Worm (Caenorhabditis elegans): ENCODE results near the gene Y44A6D.3.

Y44A6D.3 gene

ce11 chrV:20820033-20820432, 27.8 kb upstream of the Y44A6D.3 start, which contains the start of gene T03D8.6:
TSS of gene T03D8.6 (minus strand) at chrV:20820330.
- TF ChIP-seq nhr-28 (tag; optimal IDR thresholded peaks at IDR 0.05) (peak; percentile 17), dmd-9 (GFP tag; IDR thresholded peaks at IDR 0.05) (no peak), ceh-20 (GFP tag; IDR thresholded peaks at IDR 0.05) (no peak)

DNA sequence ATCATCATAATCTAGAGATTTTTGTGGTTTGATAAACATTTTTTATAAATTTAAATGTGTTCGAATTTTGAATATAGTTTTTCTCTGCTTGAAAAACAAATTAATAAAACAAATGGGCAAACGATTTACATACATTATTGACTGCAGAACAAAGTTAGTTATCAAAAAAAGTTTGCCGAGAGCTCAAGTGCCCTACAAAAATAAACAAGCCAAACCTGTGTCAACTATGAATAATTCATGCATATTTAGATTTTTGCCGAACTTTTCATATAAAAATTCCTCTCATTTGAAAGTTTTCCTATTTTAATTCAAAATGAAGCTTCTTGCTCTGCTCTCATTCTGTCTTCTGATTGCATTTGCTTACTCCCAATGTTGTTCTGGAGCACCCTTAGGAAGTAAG, 23.6 kb upstream of the Y44A6D.3 start, which contains the start of gene sshk-1:
Gene sshk-1, plus strand, starts transcription at position 301 of the 400 bp plus-strand sequence.
- TF ChIP-seq arid-1 (GFP tag; conservative IDR thresholded peaks at IDR 0.05) (no peak), mep-1 (tag; optimal IDR thresholded peaks at IDR 0.05) (no peak), unc-62 (GFP tag; optimal IDR thresholded peaks at IDR 0.05 in 1 of 2) (no peak), unc-62 (tag; optimal IDR thresholded peaks at IDR 0.05) (no peak), dpl-1 (GFP tag; optimal IDR thresholded peaks at IDR 0.05) (no peak), spr-1 (tag; optimal IDR thresholded peaks at IDR 0.05) (no peak), D1046.2 (GFP tag; IDR thresholded peaks at IDR 0.05) (no peak), madf-5 (GFP tag; IDR thresholded peaks at IDR 0.05) (no peak), Y105C5A.15 (GFP tag; IDR thresholded peaks at IDR 0.05) (no peak), cey-2 (tag; optimal IDR thresholded peaks at IDR 0.05; ENCODE audit: borderline replicate concordance, insufficient read depth) (no peak), unc-39 (tag; optimal IDR thresholded peaks at IDR 0.05) (no peak), ceh-28 (tag; optimal IDR thresholded peaks at IDR 0.05) (no peak), nhr-42 (GFP tag; IDR thresholded peaks at IDR 0.05) (no peak), tag-97 (GFP tag; IDR thresholded peaks at IDR 0.05) (no peak), zfp-3 (GFP tag; conservative IDR thresholded peaks at IDR 0.05) (no peak), nhr-11 (tag; optimal IDR thresholded peaks at IDR 0.05) (no peak), spr-3 (GFP tag; optimal IDR thresholded peaks at IDR 0.05) (no peak), mdl-1 (tag; optimal IDR thresholded peaks at IDR 0.05) (no peak), lir-3 (tag; optimal IDR thresholded peaks at IDR 0.05) (no peak), duxl-1 (tag; optimal IDR thresholded peaks at IDR 0.05; ENCODE audit: poor library complexity) (no peak)

- TF ChIP-seq fos-1 (tag; optimal IDR thresholded peaks at IDR 0.05), result no peak
- TF ChIP-seq pqm-1 (tag; optimal IDR thresholded peaks at IDR 0.05), result no peak
- no peak for TF ChIP-seq rbr-2 (tag; optimal IDR thresholded peaks at IDR 0.05)
- no peak for TF ChIP-seq lin-39 (tag; optimal IDR thresholded peaks at IDR 0.05)
- no peak for TF ChIP-seq lin-1 (GFP tag; IDR thresholded peaks at IDR 0.05)
- no peak for TF ChIP-seq nhr-77 (tag; optimal IDR thresholded peaks at IDR 0.05)
- TF ChIP-seq attf-4 (tag; optimal IDR thresholded peaks at IDR 0.05), result no peak
- TF ChIP-seq hlh-11 (tag; optimal IDR thresholded peaks at IDR 0.05), result no peak
- TF ChIP-seq ztf-7 (tag; optimal IDR thresholded peaks at IDR 0.05), result no peak
- TF ChIP-seq lin-29 (GFP tag; IDR thresholded peaks at IDR 0.05), result no peak
- no peak for TF ChIP-seq daf-16 (GFP tag; optimal IDR thresholded peaks at IDR 0.05)
- no peak for TF ChIP-seq daf-16 (tag; optimal IDR thresholded peaks at IDR 0.05)
Observed at ce11 chrV:20814424-20814823, 22.2 kb upstream of the Y44A6D.3 start, which contains the start of gene Y44A6D.7. TSS of gene Y44A6D.7 (plus strand) at chrV:20814724.

DNA sequence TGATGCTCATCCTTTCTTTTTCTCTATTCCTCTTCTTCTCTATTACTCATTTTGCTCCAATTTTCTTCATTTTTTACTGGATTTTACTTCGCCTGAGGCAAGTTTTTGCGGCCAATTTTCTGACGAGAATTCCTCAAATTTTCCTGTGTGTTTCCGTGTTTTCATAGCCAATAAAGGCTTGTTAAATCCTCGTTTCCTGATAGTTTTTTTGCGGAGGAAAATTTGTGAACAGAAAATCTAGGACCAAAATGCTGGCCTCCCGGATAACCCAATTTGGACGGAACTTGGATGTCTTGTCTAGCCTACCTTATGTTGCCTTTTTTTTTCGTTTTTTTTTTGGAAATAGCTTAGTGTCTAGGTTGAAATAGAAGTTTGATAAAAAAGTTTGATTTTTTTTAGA, 21.4 kb upstream of the Y44A6D.3 start:
- TF ChIP-seq lir-3 (tag; optimal IDR thresholded peaks at IDR 0.05) (no peak), unc-62 (GFP tag; optimal IDR thresholded peaks at IDR 0.05 in 1 of 2) (peak in 1 of 2 experiments; percentile 92), unc-62 (tag; optimal IDR thresholded peaks at IDR 0.05) (no peak)

DNA sequence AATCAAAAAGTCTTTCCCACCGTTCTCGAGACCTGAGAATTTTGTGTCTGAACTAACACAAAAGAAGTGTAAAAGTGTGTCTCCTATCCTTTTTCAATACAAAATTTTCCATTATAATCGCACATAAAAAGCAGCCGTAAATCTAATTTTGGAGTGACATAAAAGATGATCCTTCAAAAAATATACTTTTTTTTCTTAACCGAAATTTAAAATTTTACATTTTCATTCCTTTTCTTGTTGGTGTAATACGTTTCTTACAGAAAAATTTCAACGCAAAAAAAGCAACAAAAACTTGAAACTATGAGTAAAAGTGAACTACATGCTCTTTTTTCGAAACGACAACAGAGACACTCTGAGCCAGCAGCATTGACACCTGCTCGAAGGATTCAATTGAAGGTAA, 14.8 kb upstream of the Y44A6D.3 start, which contains the start of gene Y44A6D.6:
Gene Y44A6D.6, plus strand, starts transcription at position 301 of the 400 bp plus-strand sequence.
- no peak for TF ChIP-seq nhr-10 (tag; optimal IDR thresholded peaks at IDR 0.05)
- TF ChIP-seq lim-7 (GFP tag; IDR thresholded peaks at IDR 0.05), result no peak
- TF ChIP-seq lin-38 (GFP tag; IDR thresholded peaks at IDR 0.05), result no peak
- no peak for TF ChIP-seq gei-8 (GFP tag; optimal IDR thresholded peaks at IDR 0.05)
- TF ChIP-seq dve-1 (tag; optimal IDR thresholded peaks at IDR 0.05; ENCODE audit: insufficient read depth), result no peak
- no peak for TF ChIP-seq lsy-2 (tag; optimal IDR thresholded peaks at IDR 0.05)
- TF ChIP-seq zfp-2 (tag; optimal IDR thresholded peaks at IDR 0.05), result no peak
- TF ChIP-seq nhr-6 (tag; optimal IDR thresholded peaks at IDR 0.05), result no peak
- no peak for TF ChIP-seq nhr-102 (tag; optimal IDR thresholded peaks at IDR 0.05)
- TF ChIP-seq sdz-12 (GFP tag; optimal IDR thresholded peaks at IDR 0.05), result no peak
- no peak for TF ChIP-seq dpl-1 (GFP tag; optimal IDR thresholded peaks at IDR 0.05)
- TF ChIP-seq unc-39 (tag; optimal IDR thresholded peaks at IDR 0.05), result no peak
- no peak for TF ChIP-seq daf-16 (GFP tag; optimal IDR thresholded peaks at IDR 0.05)
- no peak for TF ChIP-seq daf-16 (tag; optimal IDR thresholded peaks at IDR 0.05)
- TF ChIP-seq T26A8.4 (GFP tag; IDR thresholded peaks at IDR 0.05), result no peak
- TF ChIP-seq hlh-11 (tag; optimal IDR thresholded peaks at IDR 0.05), result no peak
- no peak for TF ChIP-seq skn-1 (tag; optimal IDR thresholded peaks at IDR 0.05)
- TF ChIP-seq lin-1 (GFP tag; IDR thresholded peaks at IDR 0.05), result no peak
- no peak for TF ChIP-seq lir-3 (tag; optimal IDR thresholded peaks at IDR 0.05)

All from whole organism, L4 larva.